Fruit fly (Drosophila melanogaster): ENCODE results near the gene Or85a.

The Or85a gene

DNA sequence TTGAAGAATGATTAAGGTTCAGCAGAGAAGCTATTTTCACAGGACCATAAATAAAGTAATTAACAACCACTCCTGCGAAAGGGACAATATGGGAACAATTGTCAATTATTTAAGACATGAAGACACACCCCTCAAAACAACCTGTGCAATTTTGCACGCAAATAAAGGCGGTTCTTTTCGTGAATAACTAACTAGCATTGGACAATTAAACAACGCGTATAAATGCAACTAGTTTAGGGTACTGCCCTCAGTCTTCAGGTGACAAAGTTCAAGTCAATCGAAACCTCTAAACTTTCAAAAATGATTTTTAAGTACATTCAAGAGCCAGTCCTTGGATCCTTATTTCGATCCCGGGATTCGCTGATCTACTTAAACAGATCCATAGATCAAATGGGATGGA, at the start of gene Or85a:
Gene Or85a (plus strand): TSS at position 301 of the 400 bp plus-strand sequence.
- TF ChIP-seq CG17801 (GFP tag; optimal IDR thresholded peaks at IDR 0.05; ENCODE audit: partially characterized antibody), result no peak

DNA sequence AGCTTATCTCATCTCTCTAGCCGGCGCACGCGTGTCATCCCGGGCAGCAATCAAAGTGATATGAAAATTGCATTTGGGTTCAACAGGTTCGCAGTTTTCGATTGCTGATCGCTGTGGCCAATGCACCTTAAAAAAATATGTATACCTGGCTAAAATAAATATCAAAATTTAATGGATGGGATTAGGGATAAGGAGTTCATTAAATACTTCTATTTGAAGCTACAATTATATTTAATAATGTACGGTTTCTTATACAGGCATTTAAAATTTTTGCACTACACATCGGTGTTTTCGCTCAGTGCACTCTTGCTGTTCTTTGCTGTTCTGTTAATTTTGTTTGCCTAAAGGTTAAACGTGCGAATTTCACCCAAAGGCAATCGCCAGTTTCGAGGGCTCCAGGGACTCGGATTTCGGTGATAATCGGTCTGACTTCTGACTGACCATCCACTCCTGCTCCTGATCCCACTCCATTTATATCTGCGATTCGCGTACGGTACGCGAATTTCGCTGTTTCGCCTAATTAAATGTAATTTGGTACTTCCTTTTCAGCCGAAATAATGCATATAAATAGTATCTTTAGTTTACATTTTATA, 48.9 kb upstream of the Or85a start:
- no peak for TF ChIP-seq CG17801 (GFP tag; optimal IDR thresholded peaks at IDR 0.05; ENCODE audit: partially characterized antibody)

DNA sequence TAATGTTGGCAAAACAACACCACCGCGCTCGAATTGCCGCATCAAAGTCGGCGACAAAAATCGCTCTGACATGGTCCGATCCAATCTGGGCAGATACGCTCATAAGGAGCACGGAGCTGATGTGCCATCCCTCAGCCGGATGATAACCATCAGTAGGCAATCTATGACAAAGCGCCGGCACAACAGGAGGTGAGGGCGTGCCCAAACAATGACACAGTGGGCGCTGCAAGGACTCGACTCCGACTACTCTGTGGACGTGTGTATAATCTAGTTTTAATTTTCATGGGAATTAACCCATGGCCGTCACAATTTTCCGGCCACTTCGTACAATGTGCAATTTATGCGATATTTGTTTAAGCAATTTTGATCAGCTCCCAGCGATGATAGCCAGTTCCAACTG, 46.5 kb upstream of the Or85a start:
- no peak for TF ChIP-seq CG17801 (GFP tag; optimal IDR thresholded peaks at IDR 0.05; ENCODE audit: partially characterized antibody)

DNA sequence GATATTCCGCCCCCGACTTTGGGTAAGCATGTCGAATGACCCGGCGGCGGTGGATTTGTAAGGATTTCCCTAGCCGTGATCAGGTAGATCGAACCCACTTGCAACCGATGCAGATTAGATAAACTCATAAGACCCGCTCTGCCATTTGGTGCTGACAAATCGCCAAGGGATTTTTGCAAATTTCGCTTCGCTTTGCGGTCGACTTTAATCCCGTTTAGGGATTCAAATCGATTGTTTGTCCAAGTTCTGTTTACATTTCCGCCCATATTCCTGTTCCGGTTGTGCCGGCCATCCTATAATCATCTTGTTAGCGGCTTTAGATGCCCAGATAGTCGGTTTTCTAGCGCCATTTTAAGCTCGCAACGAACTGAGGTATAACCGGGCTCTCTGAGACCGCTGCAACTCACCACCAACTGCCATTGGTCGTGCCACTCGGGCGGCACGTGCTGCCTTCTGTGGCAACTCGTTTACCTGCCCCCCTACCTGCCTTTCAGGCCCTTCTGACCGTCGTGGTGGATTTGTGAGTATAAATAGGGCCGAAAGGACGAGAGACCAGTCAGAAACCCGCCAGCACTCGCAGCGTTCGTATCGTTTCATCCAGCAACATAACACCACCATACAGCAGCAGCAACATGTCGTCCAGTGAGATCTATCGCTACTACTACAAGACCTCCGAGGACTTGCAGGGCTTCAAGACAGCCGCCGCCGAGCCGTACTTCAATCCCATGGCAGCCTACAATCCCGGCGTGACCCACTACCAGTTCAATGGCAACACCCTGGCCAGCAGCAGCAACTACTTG, 43.9 kb upstream of the Or85a start, which contains the start of gene ato:
Gene ato (plus strand): TSS at position 559 of the 800 bp plus-strand sequence.
- no peak for TF ChIP-seq CG17801 (GFP tag; optimal IDR thresholded peaks at IDR 0.05; ENCODE audit: partially characterized antibody)

DNA sequence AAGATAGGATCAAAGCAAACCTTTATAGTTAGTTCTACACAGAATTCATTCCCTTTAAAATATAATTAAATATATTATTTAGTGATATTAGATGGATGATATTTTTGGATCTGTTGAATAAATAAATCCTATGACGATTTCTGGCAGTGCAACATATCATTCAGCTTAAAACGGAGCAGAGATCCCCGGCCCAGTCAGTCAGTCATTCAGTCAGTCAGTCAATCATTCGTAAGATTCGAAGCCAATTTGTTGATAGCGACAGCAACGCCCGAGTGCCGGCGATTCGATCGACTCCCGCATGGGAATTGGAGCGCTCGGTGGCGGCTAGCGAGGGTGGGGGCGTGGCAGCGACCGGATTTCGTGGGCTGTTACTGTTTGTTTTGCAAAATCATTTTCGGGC, 41.6 kb upstream of the Or85a start:
- TF ChIP-seq CG17801 (GFP tag; optimal IDR thresholded peaks at IDR 0.05; ENCODE audit: partially characterized antibody), result no peak

DNA sequence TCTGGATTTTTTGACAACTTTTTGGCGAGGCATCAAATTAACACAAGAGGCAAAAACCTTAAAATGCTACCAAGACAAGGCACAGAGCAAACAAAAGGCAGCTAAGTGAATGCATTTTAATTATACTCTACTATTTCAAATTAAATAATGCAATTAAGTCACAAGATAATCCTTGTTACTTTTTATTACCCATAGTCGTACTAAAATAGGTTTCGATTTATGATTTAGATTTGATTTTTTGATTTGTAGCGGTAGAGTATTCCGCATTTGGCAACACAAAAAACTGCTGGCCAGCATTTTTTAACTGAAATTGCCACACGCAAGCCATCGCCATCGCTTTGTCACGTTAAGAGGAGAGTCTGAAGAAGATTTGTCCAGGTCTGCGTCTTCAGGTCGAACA, 38.8 kb upstream of the Or85a start:
- no peak for TF ChIP-seq CG17801 (GFP tag; optimal IDR thresholded peaks at IDR 0.05; ENCODE audit: partially characterized antibody)

DNA sequence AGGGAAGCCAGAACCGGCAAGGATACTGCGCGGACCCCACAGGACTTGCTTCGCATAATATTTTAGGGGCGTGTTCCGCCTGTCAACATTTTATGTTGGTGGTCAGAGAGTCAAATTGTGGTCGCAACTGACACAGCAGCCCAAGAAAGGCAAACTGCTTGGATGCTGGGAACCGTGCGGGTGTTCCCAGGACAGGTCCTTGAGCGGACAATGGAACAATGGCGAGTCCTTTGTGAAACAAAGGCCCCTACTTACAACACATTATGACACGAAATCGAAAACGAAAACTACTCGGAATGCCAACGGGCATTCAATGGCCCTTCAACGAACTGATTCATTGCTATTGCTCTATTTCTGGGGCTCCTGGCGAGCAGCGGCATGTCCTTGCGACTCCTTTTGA, 37.3 kb upstream of the Or85a start:
- TF ChIP-seq CG17801 (GFP tag; optimal IDR thresholded peaks at IDR 0.05; ENCODE audit: partially characterized antibody), result no peak

DNA sequence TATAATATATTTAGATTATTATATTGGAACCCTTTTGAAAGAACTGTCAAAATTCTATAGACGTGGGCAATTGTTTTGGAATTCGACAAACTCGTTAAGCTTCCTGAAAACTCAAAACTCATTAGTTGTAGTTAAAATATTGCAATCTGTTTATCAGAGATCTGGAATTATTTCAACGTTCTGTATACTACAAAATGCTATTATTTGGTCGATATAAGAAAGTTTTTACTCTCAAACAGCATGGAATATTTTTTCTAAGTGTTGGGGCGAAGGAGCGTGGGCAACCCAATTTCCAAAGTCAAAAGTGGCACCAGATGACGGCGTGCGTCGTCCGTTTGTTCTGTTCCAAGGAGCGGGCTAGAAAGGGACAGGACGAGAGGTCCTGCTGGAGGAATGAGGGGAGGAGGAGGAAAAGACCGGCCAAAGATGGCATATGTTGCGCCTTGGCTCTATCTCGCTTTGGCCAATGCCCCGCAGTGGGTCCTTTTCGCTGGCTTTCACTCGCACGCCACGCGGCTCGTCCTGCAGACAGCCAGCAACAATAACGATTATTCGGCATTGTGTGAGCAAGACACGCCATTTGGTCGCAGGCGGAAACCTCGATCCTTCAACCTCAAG, 35.7 kb upstream of the Or85a start:
- no peak for TF ChIP-seq CG17801 (GFP tag; optimal IDR thresholded peaks at IDR 0.05; ENCODE audit: partially characterized antibody)

DNA sequence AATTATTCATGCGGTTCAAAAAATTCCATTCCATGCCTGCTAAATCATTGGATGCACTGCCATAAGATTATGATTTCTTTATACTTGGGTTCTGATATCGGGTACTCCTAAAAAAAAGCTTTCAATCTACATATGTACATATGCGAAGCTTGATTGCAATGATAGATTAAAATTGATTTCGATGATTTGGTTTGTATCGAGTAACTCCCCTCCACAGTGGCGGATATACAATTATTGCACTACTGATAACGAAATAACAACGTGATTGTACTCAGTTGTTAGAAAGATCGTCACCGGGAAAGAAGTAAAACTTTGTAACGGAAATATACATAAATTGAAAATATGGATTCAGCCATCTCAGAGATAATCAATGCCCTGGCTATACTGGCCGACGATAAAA, 33.9 kb upstream of the Or85a start, which contains the start of gene Nazo:
Gene Nazo (plus strand): TSS at position 180 of the 400 bp plus-strand sequence.
- TF ChIP-seq CG17801 (GFP tag; optimal IDR thresholded peaks at IDR 0.05; ENCODE audit: partially characterized antibody), result no peak

DNA sequence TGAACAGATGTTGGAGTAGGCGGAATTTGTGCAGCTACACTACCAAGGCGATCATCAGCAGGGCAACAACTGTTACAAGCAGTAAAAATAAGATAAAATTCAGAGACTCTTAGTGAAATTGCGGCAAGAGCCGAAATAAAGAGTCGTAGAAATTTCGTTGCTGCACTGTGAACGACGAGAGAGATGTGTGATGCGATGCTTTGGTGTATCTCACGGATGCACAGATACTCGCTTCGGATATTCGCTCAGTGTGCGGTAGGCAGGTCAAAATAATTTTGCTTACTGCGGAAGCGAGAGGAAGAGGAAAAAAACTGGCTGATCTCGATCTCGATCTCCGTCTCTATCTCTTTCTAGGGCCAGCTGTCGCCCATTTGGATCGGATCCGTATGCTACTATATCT, 32.8 kb upstream of the Or85a start:
- no peak for TF ChIP-seq CG17801 (GFP tag; optimal IDR thresholded peaks at IDR 0.05; ENCODE audit: partially characterized antibody)

DNA sequence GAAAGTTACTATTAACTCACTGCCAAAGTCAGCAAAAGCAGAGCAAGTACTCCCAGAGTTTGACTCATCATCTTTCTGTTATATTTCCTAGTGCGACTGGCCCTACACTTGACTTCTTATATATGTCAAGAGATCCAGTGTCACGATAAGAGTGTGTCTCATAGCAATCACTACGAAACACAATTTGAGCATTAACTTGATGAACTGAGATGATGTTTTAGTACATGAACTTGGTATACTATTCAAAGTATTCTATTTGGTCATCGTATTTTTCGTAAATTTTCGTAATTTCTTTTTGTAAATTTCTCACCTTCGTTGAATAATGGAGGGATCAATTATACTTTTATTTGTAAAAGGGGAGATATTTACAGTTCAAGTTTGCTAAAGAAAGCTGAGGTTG, 31.1 kb upstream of the Or85a start, which contains the start of gene CG11672:
Gene CG11672 (minus strand): TSS at position 101 of the 400 bp plus-strand sequence.
- no peak for TF ChIP-seq CG17801 (GFP tag; optimal IDR thresholded peaks at IDR 0.05; ENCODE audit: partially characterized antibody)

DNA sequence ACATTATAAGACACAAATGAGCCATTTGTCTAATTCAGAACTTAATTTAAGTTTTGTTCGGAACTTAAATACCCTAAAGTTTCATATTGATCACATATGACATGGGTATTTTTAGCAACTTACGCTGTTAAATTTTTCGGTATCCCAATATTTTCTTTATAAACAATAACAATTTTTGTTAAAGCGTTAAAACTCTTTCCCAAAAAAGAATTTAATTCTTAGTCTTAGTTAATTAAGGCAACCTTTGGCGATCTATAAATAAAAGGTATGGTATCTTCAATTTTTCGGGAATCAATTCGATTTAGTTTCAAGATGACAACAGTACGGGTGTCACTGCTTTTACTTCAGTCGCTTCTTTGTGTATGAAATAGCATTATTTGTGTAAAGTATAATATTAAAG, 30.6 kb upstream of the Or85a start, which contains the start of gene CG31464:
Gene CG31464 (plus strand): TSS at position 301 of the 400 bp plus-strand sequence.
- TF ChIP-seq CG17801 (GFP tag; optimal IDR thresholded peaks at IDR 0.05; ENCODE audit: partially characterized antibody), result no peak

DNA sequence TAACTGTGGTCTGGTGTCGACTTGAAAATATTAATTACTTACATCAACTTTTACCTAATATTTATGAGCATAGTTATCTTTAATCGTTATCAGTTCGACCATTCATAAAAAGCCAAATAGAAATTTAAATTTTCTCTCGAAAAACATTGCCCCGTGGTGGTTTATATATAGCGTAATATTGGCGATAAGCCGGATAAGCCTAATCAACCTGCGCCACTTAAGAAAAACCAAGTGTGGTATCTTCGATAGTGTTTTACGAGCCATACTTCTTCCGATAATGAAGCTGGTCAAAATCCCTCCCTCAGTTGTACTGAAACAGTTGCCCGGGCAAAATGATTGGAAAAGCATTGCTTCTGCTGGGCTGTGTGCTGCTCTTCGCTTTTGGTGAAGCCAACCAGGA, 29.5 kb upstream of the Or85a start, which contains the start of gene CG31463:
Gene CG31463 (plus strand): TSS at position 302 of the 400 bp plus-strand sequence.
- no peak for TF ChIP-seq CG17801 (GFP tag; optimal IDR thresholded peaks at IDR 0.05; ENCODE audit: partially characterized antibody)

DNA sequence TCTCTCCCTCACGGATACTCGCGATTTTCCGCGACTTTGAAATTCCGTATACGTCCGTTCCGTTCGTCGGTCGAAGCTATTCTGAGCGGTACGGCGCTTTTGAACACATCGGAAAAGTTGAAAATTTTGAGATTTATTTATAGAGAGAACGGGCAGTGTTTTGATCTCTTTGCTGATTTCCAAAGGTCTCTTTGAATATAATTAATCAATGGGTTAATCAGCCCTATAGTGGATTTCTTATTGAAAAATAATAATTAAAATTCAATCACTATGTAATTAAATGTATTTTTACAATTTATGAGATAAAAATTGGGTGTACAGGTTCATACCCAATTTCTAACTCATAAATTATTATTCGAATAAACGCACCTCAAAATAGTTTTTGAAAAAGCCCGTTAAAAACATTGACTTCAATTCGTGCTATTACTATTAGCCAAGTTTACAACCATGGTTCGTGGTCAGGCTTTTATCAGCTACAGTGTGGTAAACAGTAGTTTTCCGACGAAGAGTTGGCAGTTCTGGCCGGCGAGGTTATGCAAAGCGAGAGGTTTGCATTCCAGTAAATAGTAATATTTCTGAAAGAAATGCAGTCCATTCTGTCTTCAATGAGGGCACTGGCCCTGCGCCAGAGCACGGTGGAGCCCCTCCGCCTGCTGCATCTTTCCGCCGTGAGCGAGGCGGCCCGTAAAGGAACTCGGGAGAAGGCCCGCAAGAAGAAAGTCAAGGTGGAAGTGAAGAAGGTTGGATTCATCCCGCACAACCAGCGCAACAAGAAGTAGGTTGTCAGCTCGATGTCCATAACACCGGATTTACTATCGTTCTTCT, 20.4 kb upstream of the Or85a start, which contains the start of the genes CG9626 and mRpL1:
Gene CG9626 (minus strand): TSS at position 51 of the 825 bp plus-strand sequence.
Gene mRpL1 (plus strand): TSS at position 513 of the 825 bp plus-strand sequence.
- TF ChIP-seq CG17801 (GFP tag; optimal IDR thresholded peaks at IDR 0.05; ENCODE audit: partially characterized antibody), result no peak

DNA sequence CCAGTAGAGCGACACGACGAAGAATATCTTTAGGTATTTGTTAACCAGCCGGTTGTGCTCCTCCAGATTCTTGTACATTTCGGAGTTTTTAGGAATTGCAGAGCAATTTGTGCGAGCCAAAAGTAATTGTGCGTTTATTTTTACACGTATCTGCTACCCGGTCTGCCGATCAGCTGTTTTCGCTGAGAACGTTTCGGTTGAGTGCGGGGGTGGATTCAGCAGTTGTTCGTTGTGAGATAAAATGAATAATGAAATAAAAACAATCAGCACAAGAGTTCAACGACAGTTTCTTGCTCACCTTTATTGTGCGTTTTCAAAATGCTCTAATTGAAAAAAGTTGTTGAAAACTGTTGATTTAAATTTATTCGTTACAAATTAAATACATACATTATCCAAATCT, 17.7 kb upstream of the Or85a start, which contains the start of gene nac:
Gene nac (minus strand): TSS at position 176 of the 400 bp plus-strand sequence.
- TF ChIP-seq CG17801 (GFP tag; optimal IDR thresholded peaks at IDR 0.05; ENCODE audit: partially characterized antibody), result no peak

All from ovary, adult (tissue).